Fruit fly (Drosophila melanogaster): Measurements from ENCODE around the gene Nnf1b.

Gene Nnf1b

DNA sequence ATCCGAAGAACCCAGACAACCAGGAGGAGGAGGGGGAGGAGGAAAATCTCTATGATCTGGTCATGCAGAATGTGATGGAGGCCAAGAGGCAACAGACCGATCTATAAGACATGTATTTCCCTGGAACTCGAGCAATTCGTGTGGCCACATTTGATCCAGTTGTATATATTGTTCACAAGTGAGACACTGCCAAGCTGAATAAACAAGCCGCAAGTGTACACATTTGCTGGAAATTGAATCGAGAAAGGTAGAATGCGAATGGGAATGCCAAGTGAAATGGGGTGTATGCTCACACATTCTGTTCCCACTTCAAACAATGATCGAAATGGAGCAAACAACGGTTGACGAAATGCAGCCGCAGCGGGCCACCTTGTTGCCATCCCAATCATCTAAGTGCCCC, 45.6 kb downstream of the Nnf1b start:
- peak; percentile 60 for TF ChIP-seq fd64A (GFP tag; optimal IDR thresholded peaks at IDR 0.05)
- TF ChIP-seq CG2116 (GFP tag; optimal IDR thresholded peaks at IDR 0.05): no peak
- TF ChIP-seq CG12391 (tag; optimal IDR thresholded peaks at IDR 0.05): no peak
- no peak for TF ChIP-seq eyg (GFP tag; optimal IDR thresholded peaks at IDR 0.05)
- no peak for TF ChIP-seq br (optimal IDR thresholded peaks at IDR 0.05)
- TF ChIP-seq Dll (GFP tag; IDR thresholded peaks at IDR 0.05; ENCODE audit: partially characterized antibody): no peak
- no peak for TF ChIP-seq abd-A (tag; optimal IDR thresholded peaks at IDR 0.05)
- peak; percentile 29 for TF ChIP-seq CG3281 (GFP tag; optimal IDR thresholded peaks at IDR 0.05)
- TF ChIP-seq CG6854 (GFP tag; optimal IDR thresholded peaks at IDR 0.05): peak; percentile 21
- peak; percentile 16 for TF ChIP-seq Side (GFP tag; optimal IDR thresholded peaks at IDR 0.05)
- TF ChIP-seq shn (GFP tag; optimal IDR thresholded peaks at IDR 0.05): no peak
- peak; percentile 82 for TF ChIP-seq sens (GFP tag)
- TF ChIP-seq CG10543 (GFP tag; optimal IDR thresholded peaks at IDR 0.05): peak; percentile 40
- no peak for TF ChIP-seq pzg (GFP tag; optimal IDR thresholded peaks at IDR 0.05)
- no peak for TF ChIP-seq aop (GFP tag; IDR thresholded peaks at IDR 0.05)
- no peak for TF ChIP-seq H15 (GFP tag; IDR thresholded peaks at IDR 0.05)
- peak; percentile 28; the same call in 1 of the 2 replicates for TF ChIP-seq stc (GFP tag; IDR thresholded peaks at IDR 0.05)
- no peak for TF ChIP-seq ERR (GFP tag; optimal IDR thresholded peaks at IDR 0.05)
- no peak for TF ChIP-seq Nf-YB (GFP tag; optimal IDR thresholded peaks at IDR 0.05)
- peak; percentile 31 for TF ChIP-seq CG33557 (GFP tag; optimal IDR thresholded peaks at IDR 0.05)
- no peak for TF ChIP-seq Hey (tag; optimal IDR thresholded peaks at IDR 0.05)
- peak; percentile 14 for TF ChIP-seq CG13296 (GFP tag; optimal IDR thresholded peaks at IDR 0.05)
- no peak for TF ChIP-seq gce (GFP tag; IDR thresholded peaks at IDR 0.05)
- no peak for TF ChIP-seq Lhr (GFP tag; optimal IDR thresholded peaks at IDR 0.05)
- no peak for TF ChIP-seq ato (GFP tag; IDR thresholded peaks at IDR 0.05; ENCODE audit: partially characterized antibody)
- TF ChIP-seq stwl (tag; optimal IDR thresholded peaks at IDR 0.05): no peak
- no peak for TF ChIP-seq Oaz (GFP tag; IDR thresholded peaks at IDR 0.05)
- no peak for TF ChIP-seq CG1024 (GFP tag; IDR thresholded peaks at IDR 0.05)
- peak; percentile 52 for TF ChIP-seq CG15514 (GFP tag; optimal IDR thresholded peaks at IDR 0.05)
- TF ChIP-seq ATbp (GFP tag; optimal IDR thresholded peaks at IDR 0.05): peak; percentile 77
- no peak for TF ChIP-seq her (GFP tag; optimal IDR thresholded peaks at IDR 0.05)
- no peak for TF ChIP-seq CG17361 (GFP tag; IDR thresholded peaks at IDR 0.05)
- no peak for TF ChIP-seq CG6689 (GFP tag; IDR thresholded peaks at IDR 0.05)
- no peak for TF ChIP-seq ro (GFP tag; IDR thresholded peaks at IDR 0.05)
- TF ChIP-seq CG42726 (GFP tag; IDR thresholded peaks at IDR 0.05; ENCODE audit: partially characterized antibody): no peak
- TF ChIP-seq CG6813 (GFP tag; optimal IDR thresholded peaks at IDR 0.05): peak; percentile 62
- TF ChIP-seq sqz (GFP tag; optimal IDR thresholded peaks at IDR 0.05): no peak
- TF ChIP-seq CG10321 (GFP tag; IDR thresholded peaks at IDR 0.05): 0 out of 2 replicates have a peak, but pooled peaks have one; percentile 15
- TF ChIP-seq MTF-1 (GFP tag; optimal IDR thresholded peaks at IDR 0.05; ENCODE audit: borderline replicate concordance): peak; percentile 48
- TF ChIP-seq corto (GFP tag; optimal IDR thresholded peaks at IDR 0.05): no peak
- TF ChIP-seq pnt (GFP tag; optimal IDR thresholded peaks at IDR 0.05): no peak
- TF ChIP-seq kni (GFP tag; optimal IDR thresholded peaks at IDR 0.05): peak; percentile 50
- TF ChIP-seq bcd (GFP tag; optimal IDR thresholded peaks at IDR 0.05): no peak
- no peak for TF ChIP-seq dan (GFP tag; IDR thresholded peaks at IDR 0.05)
- no peak for TF ChIP-seq CG12219 (GFP tag; optimal IDR thresholded peaks at IDR 0.05)
- TF ChIP-seq CG32767 (GFP tag; IDR thresholded peaks at IDR 0.05): no peak
- peak; percentile 38 for TF ChIP-seq caup (GFP tag; optimal IDR thresholded peaks at IDR 0.05; ENCODE audit: severe bottlenecking)
- no peak for TF ChIP-seq Hr39 (optimal IDR thresholded peaks at IDR 0.05)
- no peak for TF ChIP-seq CG30020 (tag; optimal IDR thresholded peaks at IDR 0.05)
- no peak for TF ChIP-seq Myb (GFP tag; optimal IDR thresholded peaks at IDR 0.05)
- no peak for TF ChIP-seq dmrt99B (tag; optimal IDR thresholded peaks at IDR 0.05)
- no peak for TF ChIP-seq Elba2 (GFP tag; optimal IDR thresholded peaks at IDR 0.05)

Data from whole organism, embryonic.